Worm (Caenorhabditis elegans): ENCODE data around the gene F38B6.4.
A peak's percentile ranks its signal among the peaks of the same experiment; 100 is the strongest.

- TF ChIP-seq fos-1 (tag; optimal IDR thresholded peaks at IDR 0.05) (no peak), ztf-11 (tag; optimal IDR thresholded peaks at IDR 0.05) (no peak), nhr-237 (tag; optimal IDR thresholded peaks at IDR 0.05) (no peak), duxl-1 (tag; optimal IDR thresholded peaks at IDR 0.05; ENCODE audit: poor library complexity) (no peak), nhr-28 (tag; optimal IDR thresholded peaks at IDR 0.05) (peak; percentile 78), spr-3 (GFP tag; optimal IDR thresholded peaks at IDR 0.05) (no peak), dve-1 (tag; optimal IDR thresholded peaks at IDR 0.05; ENCODE audit: insufficient read depth) (peak; percentile 34), ama-1 (optimal IDR thresholded peaks at IDR 0.05) (no peak), mep-1 (tag; optimal IDR thresholded peaks at IDR 0.05) (peak; percentile 54), zfp-3 (GFP tag; conservative IDR thresholded peaks at IDR 0.05) (no peak), pha-4 (GFP tag; IDR thresholded peaks at IDR 0.05) (no peak), pha-4 (tag; optimal IDR thresholded peaks at IDR 0.05) (no peak)
Measured at ce11 chrX:6653173-6653572, 21.5 kb upstream of the F38B6.4 start.
